Worm (Caenorhabditis elegans) whole organism, mixed stage, embryonic: ENCODE measurements around the gene str-155.

Experiments used
- mep-1 ChIP-seq: fragments of 150-350 bp; optimal IDR thresholded peaks from 2 replicates; lab custom pipeline; 2017; ENCODE audit warnings: missing biosample characterization, missing genetic modification reagents, missing genetic modification characterization, inconsistent platforms
- snpc-4 ChIP-seq: fragments of 150-350 bp; optimal IDR thresholded peaks from 2 replicates; lab custom pipeline; 2014; ENCODE audit warnings: missing biosample characterization, missing genetic modification characterization
- tbx-8 ChIP-seq: fragments of 200-800 bp; sonication (Bioruptor generic); optimal IDR thresholded peaks from 2 replicates; lab custom pipeline; 2018; ENCODE audit warnings: mild to moderate bottlenecking, missing genetic modification characterization, moderate library complexity, missing compliant biosample characterization
- unc-39 ChIP-seq: fragments of 150-350 bp; optimal IDR thresholded peaks from 2 replicates; lab custom pipeline; 2014; ENCODE audit warnings: missing biosample characterization, missing genetic modification characterization

DNA sequence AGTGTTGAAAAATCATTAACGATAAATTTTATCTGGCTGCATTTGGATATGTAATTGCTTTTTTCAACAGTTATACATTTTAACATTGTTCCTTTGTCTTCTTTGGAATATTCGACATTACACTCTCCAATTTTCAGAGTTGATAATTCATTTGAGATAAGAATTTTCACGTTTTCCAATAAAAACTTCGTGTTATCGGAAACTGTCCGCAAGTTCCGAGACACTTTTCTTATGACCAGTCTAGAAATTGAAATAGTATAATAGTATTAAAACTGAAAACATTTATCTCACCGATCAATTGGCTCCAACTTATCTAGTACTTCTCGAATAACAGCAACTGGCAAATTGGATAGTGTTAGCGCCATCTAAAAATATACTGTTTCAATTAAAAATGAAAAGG is 21.9 kb downstream of the str-155 start, which contains the start of gene fbxa-86:
- TF ChIP-seq mep-1 (tag; lab: Kevin White, UChicago), result no peak
- no peak for TF ChIP-seq unc-39 (tag; lab: Kevin White, UChicago)
- no peak for TF ChIP-seq snpc-4
- TF ChIP-seq tbx-8 (GFP tag; lab: Kevin White, UChicago), result no peak
